Fruit fly (Drosophila melanogaster): ENCODE measurements around the gene nocte.

Gene nocte

dm6 chrX:10432712-10433111 is 41.8 kb downstream of the nocte start, which contains the start of gene CG12640:
Gene CG12640, minus strand, starts transcription at chrX:10432812.
- TF ChIP-seq NFAT (GFP tag; IDR thresholded peaks at IDR 0.05) (no peak), prd (optimal IDR thresholded peaks at IDR 0.05) (no peak), prd (GFP tag; IDR thresholded peaks at IDR 0.05) (no peak)

dm6 chrX:10417129-10417528 is 57.3 kb downstream of the nocte start, which contains the start of gene RabX2:
Gene RabX2, plus strand, starts transcription at chrX:10417429.
- TF ChIP-seq CG4707 (GFP tag; optimal IDR thresholded peaks at IDR 0.05) (no peak), CG7786 (GFP tag; optimal IDR thresholded peaks at IDR 0.05) (no peak), aop (GFP tag; IDR thresholded peaks at IDR 0.05) (no peak)
